Fruit fly (Drosophila melanogaster): ENCODE data around the gene udt.

Gene udt

dm6 chr3R:23713901-23714300 is 49.2 kb downstream of the udt start:
- no peak for TF ChIP-seq h (optimal IDR thresholded peaks at IDR 0.05)

- no peak for TF ChIP-seq insv (optimal IDR thresholded peaks at IDR 0.05)
- no peak for TF ChIP-seq Myc (optimal IDR thresholded peaks at IDR 0.05)
Observed at dm6 chr3R:23711195-23711594, 51.9 kb downstream of the udt start, which contains the start of gene CG10300. CG10300 (plus strand) TSS chr3R:23711527.

Measured in Kc167 (cell line).